Fruit fly (Drosophila melanogaster) whole organism, embryonic: ENCODE results near the gene dpr20.

Source experiments
- ATbp ChIP-seq: fragments of 200-800 bp; sonication (Bioruptor generic); optimal IDR thresholded peaks from 2 replicates; lab custom pipeline; 2017; ENCODE audit warnings: missing biosample characterization, mild to moderate bottlenecking, missing genetic modification characterization, missing genetic modification reagents
- CG10543 ChIP-seq: fragments of 200-800 bp; sonication (Bioruptor generic); optimal IDR thresholded peaks from 3 replicates; lab custom pipeline; 2017; ENCODE audit warnings: missing biosample characterization, mild to moderate bottlenecking, missing genetic modification characterization, moderate library complexity
- CG10979 ChIP-seq: fragments of 200-800 bp; sonication (Bioruptor generic); optimal IDR thresholded peaks from 2 replicates; lab custom pipeline; 2018; ENCODE audit warnings: missing biosample characterization, mild to moderate bottlenecking, missing genetic modification characterization, moderate library complexity
- CG11696 ChIP-seq: fragments of 200-800 bp; sonication (Bioruptor generic); IDR thresholded peaks from 2 replicates; pipeline ENCODE4 v1.3.6; 2022; ENCODE audit warnings: missing biosample characterization, missing genetic modification characterization
- CG12104 ChIP-seq: fragments of 200-800 bp; sonication (Bioruptor generic); optimal IDR thresholded peaks from 3 replicates; lab custom pipeline; 2016; ENCODE audit warnings: missing biosample characterization, missing genetic modification characterization
- CG1233 ChIP-seq: fragments of 200-800 bp; sonication (Bioruptor generic); optimal IDR thresholded peaks from 4 replicates; lab custom pipeline; 2018; ENCODE audit warnings: missing biosample characterization, mild to moderate bottlenecking, missing genetic modification characterization
- CG13296 ChIP-seq: fragments of 200-800 bp; sonication (Bioruptor generic); optimal IDR thresholded peaks from 3 replicates; lab custom pipeline; 2018; ENCODE audit warnings: missing biosample characterization, mild to moderate bottlenecking, missing genetic modification characterization
- CG14050 ChIP-seq: fragments of 200-800 bp; sonication (Bioruptor generic); IDR thresholded peaks from 3 replicates; pipeline ENCODE4 v1.3.6; 2022; ENCODE audit warnings: missing biosample characterization, missing genetic modification characterization
- CG15696 ChIP-seq: fragments of 200-800 bp; sonication (Bioruptor generic); optimal IDR thresholded peaks from 2 replicates; lab custom pipeline; 2019; ENCODE audit warnings: missing biosample characterization, mild to moderate bottlenecking, missing genetic modification characterization, moderate library complexity
- CG2199 ChIP-seq: fragments of 200-800 bp; sonication (Bioruptor generic); IDR thresholded peaks from 3 replicates; pipeline ENCODE4 v1.3.6; 2022; ENCODE audit warnings: missing biosample characterization, missing genetic modification characterization
- CG31441 ChIP-seq: fragments of 200-800 bp; sonication (Bioruptor generic); IDR thresholded peaks from 2 replicates; pipeline ENCODE4 v1.3.6; 2022; ENCODE audit warnings: missing biosample characterization, missing genetic modification characterization
- CG32532 ChIP-seq: fragments of 200-800 bp; sonication (Bioruptor generic); IDR thresholded peaks from 2 replicates; pipeline ENCODE4 v1.3.6; 2022; ENCODE audit warnings: missing biosample characterization, missing genetic modification characterization
- CG4617 ChIP-seq: fragments of 200-800 bp; sonication (Bioruptor generic); optimal IDR thresholded peaks from 3 replicates; lab custom pipeline; 2016; ENCODE audit warnings: missing biosample characterization, missing genetic modification characterization, borderline replicate concordance
- CG5953 ChIP-seq: fragments of 200-800 bp; sonication (Bioruptor generic); IDR thresholded peaks from 2 replicates; pipeline ENCODE4 v1.3.6; 2022; ENCODE audit warnings: missing biosample characterization, missing genetic modification characterization
- CG7271 ChIP-seq: fragments of 200-800 bp; sonication (Bioruptor generic); optimal IDR thresholded peaks from 2 replicates; lab custom pipeline; 2018; ENCODE audit warnings: missing biosample characterization, mild to moderate bottlenecking, missing genetic modification characterization, moderate library complexity
- CG7357 ChIP-seq: fragments of 200-800 bp; sonication (Bioruptor generic); IDR thresholded peaks from 3 replicates; pipeline ENCODE4 v1.3.6; 2022; ENCODE audit warnings: missing biosample characterization, missing genetic modification characterization
- CG7987 ChIP-seq: fragments of 200-800 bp; sonication (Bioruptor generic); optimal IDR thresholded peaks from 2 replicates; lab custom pipeline; 2018; ENCODE audit warnings: missing biosample characterization, mild to moderate bottlenecking, missing genetic modification characterization, moderate library complexity
- CG8089 ChIP-seq: fragments of 200-800 bp; sonication (Bioruptor generic); optimal IDR thresholded peaks from 3 replicates; lab custom pipeline; 2016; ENCODE audit warnings: missing biosample characterization, missing genetic modification characterization
- CG9797 ChIP-seq: fragments of 200-800 bp; sonication (Bioruptor generic); optimal IDR thresholded peaks from 3 replicates; lab custom pipeline; 2018; ENCODE audit warnings: missing biosample characterization, mild to moderate bottlenecking, missing genetic modification characterization
- Doc2 ChIP-seq: fragments of 200-800 bp; sonication (Bioruptor generic); IDR thresholded peaks from 2 replicates; pipeline ENCODE4 v1.3.6; 2022; ENCODE audit warnings: missing biosample characterization, missing genetic modification characterization
- HmgZ ChIP-seq: fragments of 200-800 bp; sonication (Bioruptor generic); optimal IDR thresholded peaks from 2 replicates; lab custom pipeline; 2018; ENCODE audit warnings: missing biosample characterization, mild to moderate bottlenecking, missing genetic modification characterization
- Hmx ChIP-seq: fragments of 200-800 bp; sonication (Bioruptor generic); optimal IDR thresholded peaks from 2 replicates; lab custom pipeline; 2016; ENCODE audit warnings: missing biosample characterization, missing genetic modification characterization
- Hsf ChIP-seq: fragments of 200-800 bp; sonication (Bioruptor generic); optimal IDR thresholded peaks from 3 replicates; lab custom pipeline; 2016; ENCODE audit warnings: missing biosample characterization, missing genetic modification characterization
- Nf-YC ChIP-seq: fragments of 200-800 bp; optimal IDR thresholded peaks from 3 replicates; lab custom pipeline; 2019; ENCODE audit warnings: missing biosample characterization, mild to moderate bottlenecking, missing genetic modification characterization, moderate library complexity
- Ravus ChIP-seq: fragments of 200-800 bp; sonication (Bioruptor generic); IDR thresholded peaks from 2 replicates; pipeline ENCODE4 v1.3.6; 2022; ENCODE audit warnings: missing biosample characterization, missing genetic modification characterization
- Tbp ChIP-seq: fragments of >200 bp; optimal IDR thresholded peaks from 2 replicates; lab custom pipeline; 2018; ENCODE audit warnings: missing biosample characterization, missing genetic modification characterization
- amos ChIP-seq: fragments of 200-800 bp; sonication (Bioruptor generic); IDR thresholded peaks from 2 replicates; pipeline ENCODE4 v1.3.6; 2022; ENCODE audit warnings: missing biosample characterization, missing genetic modification characterization; ENCODE audit not compliant: partially characterized antibody
- ara ChIP-seq: fragments of 200-800 bp; sonication (Bioruptor generic); IDR thresholded peaks from 2 replicates; pipeline ENCODE4 v1.3.6; 2022; ENCODE audit warnings: missing biosample characterization, missing genetic modification characterization
- az2 ChIP-seq: fragments of 200-800 bp; sonication (Bioruptor generic); optimal IDR thresholded peaks from 3 replicates; lab custom pipeline; 2016; ENCODE audit warnings: missing biosample characterization, missing genetic modification characterization
- cas ChIP-seq: fragments of 200-800 bp; sonication (Bioruptor generic); IDR thresholded peaks from 2 replicates; pipeline ENCODE4 v1.3.6; 2022; ENCODE audit warnings: missing biosample characterization, missing genetic modification characterization
- crol ChIP-seq: fragments of 200-800 bp; sonication (Bioruptor generic); IDR thresholded peaks from 2 replicates; pipeline ENCODE4 v1.3.6; 2022; ENCODE audit warnings: missing biosample characterization, missing genetic modification characterization
- crp ChIP-seq, 2 experiments: fragments of 200-800 bp; sonication (Bioruptor generic); optimal IDR thresholded peaks; 2 replicates in 1 of 2; 3 replicates in 1 of 2; lab custom pipeline; 2017; ENCODE audit warnings: missing biosample characterization in 2 of 2, missing genetic modification characterization in 2 of 2, mild to moderate bottlenecking in 1 of 2, moderate library complexity in 1 of 2
- danr ChIP-seq: fragments of 200-800 bp; sonication (Bioruptor generic); IDR thresholded peaks from 2 replicates; pipeline ENCODE4 v1.3.6; 2022; ENCODE audit warnings: missing biosample characterization, missing genetic modification characterization
- eve ChIP-seq, 2 experiments: fragments of >200 bp; optimal IDR thresholded peaks; 2 replicates each; lab custom pipeline; 2017; ENCODE audit warnings: missing biosample characterization in 2 of 2, missing genetic modification characterization in 2 of 2
- fd3F ChIP-seq: fragments of 200-800 bp; sonication (Bioruptor generic); optimal IDR thresholded peaks from 2 replicates; lab custom pipeline; 2018; ENCODE audit warnings: missing biosample characterization, mild to moderate bottlenecking, missing genetic modification characterization, moderate library complexity
- inv ChIP-seq: fragments of 200-800 bp; sonication (Bioruptor generic); IDR thresholded peaks from 2 replicates; pipeline ENCODE4 v1.3.6; 2022; ENCODE audit warnings: missing biosample characterization, missing genetic modification characterization; ENCODE audit not compliant: partially characterized antibody
- klu ChIP-seq: fragments of 200-800 bp; sonication (Bioruptor generic); IDR thresholded peaks from 2 replicates; pipeline ENCODE4 v1.3.6; 2022; ENCODE audit warnings: missing biosample characterization, missing genetic modification characterization
- odd ChIP-seq: fragments of 200-800 bp; sonication (Bioruptor generic); optimal IDR thresholded peaks from 2 replicates; lab custom pipeline; 2017; ENCODE audit warnings: missing biosample characterization, mild to moderate bottlenecking, missing genetic modification characterization
- pita ChIP-seq: fragments of 200-800 bp; sonication (Bioruptor generic); optimal IDR thresholded peaks from 2 replicates; lab custom pipeline; 2017; ENCODE audit warnings: missing biosample characterization, mild to moderate bottlenecking, missing genetic modification characterization
- pnt ChIP-seq: fragments of 200-800 bp; sonication (Bioruptor generic); optimal IDR thresholded peaks from 3 replicates; lab custom pipeline; 2016; ENCODE audit warnings: missing biosample characterization, missing genetic modification characterization
- pros ChIP-seq: fragments of 200-800 bp; sonication (Bioruptor generic); optimal IDR thresholded peaks from 3 replicates; lab custom pipeline; 2019; ENCODE audit warnings: missing biosample characterization, mild to moderate bottlenecking, missing genetic modification characterization, moderate library complexity
- psq ChIP-seq: fragments of 200-800 bp; sonication (Bioruptor generic); optimal IDR thresholded peaks from 2 replicates; lab custom pipeline; 2017; ENCODE audit warnings: missing biosample characterization, missing genetic modification characterization
- scrt ChIP-seq: fragments of 200-800 bp; sonication (Bioruptor generic); optimal IDR thresholded peaks from 2 replicates; lab custom pipeline; 2018; ENCODE audit warnings: missing biosample characterization, mild to moderate bottlenecking, missing genetic modification characterization, moderate library complexity
- shn ChIP-seq: fragments of 200-800 bp; sonication (Bioruptor generic); optimal IDR thresholded peaks from 3 replicates; lab custom pipeline; 2016; ENCODE audit warnings: missing biosample characterization, missing genetic modification characterization
- sisA ChIP-seq: fragments of 200-800 bp; sonication (Bioruptor generic); IDR thresholded peaks from 2 replicates; pipeline ENCODE4 v1.3.6; 2022; ENCODE audit warnings: missing biosample characterization, missing genetic modification characterization
- sna ChIP-seq: fragments of 200-800 bp; sonication (Bioruptor generic); IDR thresholded peaks from 2 replicates; pipeline ENCODE4 v1.3.6; 2022; ENCODE audit warnings: missing biosample characterization, missing genetic modification characterization; ENCODE audit not compliant: partially characterized antibody
- sr ChIP-seq: fragments of 200-800 bp; sonication (Bioruptor generic); IDR thresholded peaks from 3 replicates; pipeline ENCODE4 v1.3.6; 2022; ENCODE audit warnings: missing biosample characterization, missing genetic modification characterization
- stc ChIP-seq: fragments of 200-800 bp; sonication (Bioruptor generic); IDR thresholded peaks from 2 replicates; pipeline ENCODE4 v1.3.6; 2022; ENCODE audit warnings: missing biosample characterization, missing genetic modification characterization
- unc-4 ChIP-seq: fragments of 200-800 bp; sonication (Bioruptor generic); IDR thresholded peaks from 2 replicates; pipeline ENCODE4 v1.3.6; 2022; ENCODE audit warnings: missing biosample characterization, missing genetic modification characterization; ENCODE audit not compliant: partially characterized antibody
- wek ChIP-seq: fragments of 200-800 bp; sonication (Bioruptor generic); optimal IDR thresholded peaks from 3 replicates; lab custom pipeline; 2018; ENCODE audit warnings: missing biosample characterization, mild to moderate bottlenecking, missing genetic modification characterization, moderate library complexity
- z ChIP-seq: fragments of 200-800 bp; sonication (Bioruptor generic); IDR thresholded peaks from 3 replicates; pipeline ENCODE4 v1.3.6; 2022; ENCODE audit warnings: missing biosample characterization, missing genetic modification characterization
- zfh1 ChIP-seq: fragments of 200-800 bp; sonication (Bioruptor generic); IDR thresholded peaks from 3 replicates; pipeline ENCODE4 v1.3.6; 2022; ENCODE audit warnings: missing biosample characterization, missing genetic modification characterization

dpr20 gene

dm6 chr3L:820332-820731 lies 36.7 kb downstream of the dpr20 start (continued):
- TF ChIP-seq CG10979 (tag; lab: Kevin White, UChicago), result peak; percentile 74
- TF ChIP-seq Tbp (GFP tag; lab: Kevin White, UChicago), result no peak
- TF ChIP-seq ATbp (GFP tag; lab: Kevin White, UChicago), result peak; percentile 81
- TF ChIP-seq scrt (GFP tag; lab: Kevin White, UChicago), result peak; percentile 46
- TF ChIP-seq HmgZ (tag; lab: Kevin White, UChicago), result peak; percentile 39
- peak; percentile 75 for TF ChIP-seq az2
- peak; percentile 13 for TF ChIP-seq Nf-YC (tag; lab: Kevin White, UChicago)
- TF ChIP-seq eve (GFP tag; optimal IDR thresholded peaks at IDR 0.05; lab: Kevin White, UChicago), result no peak
- no peak for TF ChIP-seq CG8089 (GFP tag; lab: Kevin White, UChicago)
- TF ChIP-seq cas, result no peak
- peak; percentile 20 for TF ChIP-seq psq (GFP tag; lab: Kevin White, UChicago)
- TF ChIP-seq CG13296 (GFP tag; lab: Kevin White, UChicago), result peak; percentile 69
- TF ChIP-seq CG4617, result no peak
- peak; percentile 82 for TF ChIP-seq sisA
- no peak for TF ChIP-seq amos (GFP tag; lab: Robert Waterston, UW)
- peak; percentile 65; the same call in 1 of the 3 replicates for TF ChIP-seq zfh1 (GFP tag; lab: Robert Waterston, UW)
- peak; percentile 36; the same call in 1 of the 3 replicates for TF ChIP-seq CG7357 (GFP tag; lab: Robert Waterston, UW)
- TF ChIP-seq sr (GFP tag; lab: Robert Waterston, UW), result no peak
- TF ChIP-seq CG15696 (tag; lab: Kevin White, UChicago), result peak; percentile 0
- no peak for TF ChIP-seq inv
- no peak for TF ChIP-seq crol (GFP tag; lab: Robert Waterston, UW)
- no peak for TF ChIP-seq CG10543 (GFP tag; lab: Kevin White, UChicago)
- TF ChIP-seq odd (GFP tag; lab: Kevin White, UChicago), result peak; percentile 53
- TF ChIP-seq shn, result no peak
- no peak for TF ChIP-seq pnt (GFP tag; lab: Kevin White, UChicago)
- TF ChIP-seq Doc2 (GFP tag; lab: Robert Waterston, UW), result no peak
- peak; percentile 81 for TF ChIP-seq ara
- no peak for TF ChIP-seq pita
- TF ChIP-seq CG7271 (tag; lab: Kevin White, UChicago), result no peak
- TF ChIP-seq CG1233 (GFP tag; lab: Kevin White, UChicago), result peak; percentile 50
- no peak for TF ChIP-seq pros
- TF ChIP-seq sna (GFP tag; lab: Robert Waterston, UW), result no peak
- TF ChIP-seq z (GFP tag; lab: Robert Waterston, UW), result no peak
- peak; percentile 86 for TF ChIP-seq CG31441 (GFP tag; lab: Robert Waterston, UW)
- 0 out of 3 replicates have a peak, but pooled peaks have one; percentile 52 for TF ChIP-seq CG2199
- no peak for TF ChIP-seq wek (GFP tag; lab: Kevin White, UChicago)
- TF ChIP-seq stc (GFP tag; lab: Robert Waterston, UW), result peak; percentile 78
- no peak for TF ChIP-seq klu (GFP tag; lab: Robert Waterston, UW)
- no peak for TF ChIP-seq CG7987
- no peak for TF ChIP-seq unc-4 (GFP tag; lab: Robert Waterston, UW)
- no peak for TF ChIP-seq Hmx (GFP tag; lab: Kevin White, UChicago)
- TF ChIP-seq Ravus (GFP tag; lab: Robert Waterston, UW), result peak; percentile 17
- TF ChIP-seq CG32532 (GFP tag; lab: Robert Waterston, UW), result peak; percentile 73
- TF ChIP-seq CG9797 (GFP tag; lab: Kevin White, UChicago), result no peak
- peak; percentile 20 for TF ChIP-seq Hsf (GFP tag; lab: Kevin White, UChicago)
- TF ChIP-seq CG11696 (GFP tag; lab: Robert Waterston, UW), result peak; percentile 68
- peak; percentile 30 for TF ChIP-seq fd3F (GFP tag; lab: Kevin White, UChicago)
- peak; percentile 65 for TF ChIP-seq CG14050
- no peak for TF ChIP-seq crp (GFP tag; optimal IDR thresholded peaks at IDR 0.05; lab: Kevin White, UChicago)
- no peak for TF ChIP-seq danr
- peak; percentile 74 for TF ChIP-seq CG5953
- no peak for TF ChIP-seq CG12104 (GFP tag; lab: Kevin White, UChicago)
